Worm (Caenorhabditis elegans) whole organism, late embryonic: Measurements from ENCODE around the gene clec-139.

Experiments used
- C38D4.7 ChIP-seq: fragments of 200-800 bp; sonication (Bioruptor generic); optimal IDR thresholded peaks from 2 replicates; lab custom pipeline; 2018; ENCODE audit warnings: mild to moderate bottlenecking, missing genetic modification characterization, moderate library complexity, missing compliant biosample characterization
- F13H6.1 ChIP-seq: sonication (generic microtip); optimal IDR thresholded peaks from 2 replicates; lab custom pipeline; 2016; ENCODE audit warnings: missing genetic modification characterization, missing compliant biosample characterization
- T23F11.4 ChIP-seq: fragments of 200-800 bp; sonication (Bioruptor generic); optimal IDR thresholded peaks from 2 replicates; lab custom pipeline; 2018; ENCODE audit warnings: mild to moderate bottlenecking, missing genetic modification characterization, missing compliant biosample characterization
- Y22D7AL.16 ChIP-seq: sonication (generic microtip); optimal IDR thresholded peaks from 2 replicates; lab custom pipeline; 2016; ENCODE audit warnings: missing genetic modification characterization, missing compliant biosample characterization
- ceh-22 ChIP-seq: sonication (generic microtip); optimal IDR thresholded peaks from 2 replicates; lab custom pipeline; 2017; ENCODE audit warnings: missing biosample characterization, missing genetic modification characterization
- ceh-24 ChIP-seq: sonication (generic microtip); optimal IDR thresholded peaks from 2 replicates; lab custom pipeline; 2016; ENCODE audit warnings: mild to moderate bottlenecking, missing genetic modification characterization, missing compliant biosample characterization
- ceh-45 ChIP-seq: fragments of 200-800 bp; sonication (Bioruptor generic); IDR thresholded peaks from 2 replicates; pipeline ENCODE4 v1.3.6; 2022; ENCODE audit warnings: missing genetic modification reagents, missing genetic modification characterization, missing compliant biosample characterization
- ceh-48 ChIP-seq: sonication (generic microtip); optimal IDR thresholded peaks from 2 replicates; lab custom pipeline; 2016; ENCODE audit warnings: missing genetic modification characterization, inconsistent platforms, missing compliant biosample characterization
- dmd-4 ChIP-seq: sonication (generic microtip); optimal IDR thresholded peaks from 2 replicates; lab custom pipeline; 2016; ENCODE audit warnings: borderline replicate concordance, missing genetic modification characterization, missing compliant biosample characterization
- ets-4 ChIP-seq: sonication (generic microtip); optimal IDR thresholded peaks from 2 replicates; lab custom pipeline; 2016; ENCODE audit warnings: missing genetic modification characterization, missing compliant biosample characterization
- eyg-1 ChIP-seq: sonication (generic microtip); optimal IDR thresholded peaks from 2 replicates; lab custom pipeline; 2016; ENCODE audit warnings: missing genotype, missing genetic modification characterization, missing compliant biosample characterization
- fkh-6 ChIP-seq: sonication (generic microtip); optimal IDR thresholded peaks from 2 replicates; lab custom pipeline; 2016; ENCODE audit warnings: missing genetic modification characterization, missing compliant biosample characterization
- hlh-13 ChIP-seq: fragments of 200-800 bp; sonication (Bioruptor generic); optimal IDR thresholded peaks from 2 replicates; lab custom pipeline; 2018; ENCODE audit warnings: mild to moderate bottlenecking, missing genetic modification characterization, missing compliant biosample characterization
- hlh-6 ChIP-seq: sonication (generic microtip); optimal IDR thresholded peaks from 2 replicates; lab custom pipeline; 2016; ENCODE audit warnings: missing genotype, missing genetic modification characterization, missing compliant biosample characterization
- hlh-8 ChIP-seq: sonication (generic microtip); optimal IDR thresholded peaks from 2 replicates; lab custom pipeline; 2016; ENCODE audit warnings: missing genotype, missing genetic modification characterization, missing compliant biosample characterization
- lim-6 ChIP-seq: sonication (generic microtip); optimal IDR thresholded peaks from 2 replicates; lab custom pipeline; 2016; ENCODE audit warnings: missing genetic modification characterization, missing compliant biosample characterization
- lin-11 ChIP-seq: fragments of 200-800 bp; sonication (Bioruptor generic); optimal IDR thresholded peaks from 2 replicates; lab custom pipeline; 2018; ENCODE audit warnings: mild to moderate bottlenecking, missing genetic modification characterization, missing compliant biosample characterization
- madf-2 ChIP-seq: sonication (generic microtip); optimal IDR thresholded peaks from 2 replicates; lab custom pipeline; 2017; ENCODE audit warnings: missing genetic modification characterization, missing compliant biosample characterization
- nfya-1 ChIP-seq: sonication (generic microtip); optimal IDR thresholded peaks from 2 replicates; lab custom pipeline; 2017; ENCODE audit warnings: missing genetic modification characterization, mild to moderate bottlenecking, missing compliant biosample characterization, antibody characterized with exemption, moderate library complexity
- nhr-232 ChIP-seq: sonication (generic microtip); optimal IDR thresholded peaks from 2 replicates; lab custom pipeline; 2016; ENCODE audit warnings: missing genetic modification characterization, missing compliant biosample characterization
- pax-1 ChIP-seq: fragments of 150-350 bp; optimal IDR thresholded peaks from 2 replicates; lab custom pipeline; 2014; ENCODE audit warnings: missing biosample characterization, missing genetic modification characterization
- pha-4 ChIP-seq: fragments of 150-350 bp; optimal IDR thresholded peaks from 2 replicates; lab custom pipeline; 2018; ENCODE audit warnings: missing biosample characterization, missing genetic modification reagents, missing genetic modification characterization
- pqm-1 ChIP-seq: sonication (generic microtip); optimal IDR thresholded peaks from 2 replicates; lab custom pipeline; 2016; ENCODE audit warnings: missing genetic modification characterization, missing compliant biosample characterization
- rnt-1 ChIP-seq: sonication (generic microtip); optimal IDR thresholded peaks from 2 replicates; lab custom pipeline; 2016; ENCODE audit warnings: missing genetic modification characterization, missing compliant biosample characterization
- sox-2 ChIP-seq: fragments of 200-800 bp; sonication (Bioruptor generic); IDR thresholded peaks from 2 replicates; pipeline ENCODE4 v1.3.6; 2022; ENCODE audit warnings: missing genetic modification reagents, missing genetic modification characterization, missing compliant biosample characterization
- sox-4 ChIP-seq: sonication (generic microtip); optimal IDR thresholded peaks from 2 replicates; lab custom pipeline; 2017; ENCODE audit warnings: mild to moderate bottlenecking, missing genetic modification characterization, inconsistent platforms, missing compliant biosample characterization
- syd-9 ChIP-seq: sonication (generic microtip); optimal IDR thresholded peaks from 2 replicates; lab custom pipeline; 2016; ENCODE audit warnings: mild to moderate bottlenecking, missing genetic modification characterization, moderate library complexity, missing compliant biosample characterization
- tbx-2 ChIP-seq: sonication (generic microtip); optimal IDR thresholded peaks from 2 replicates; lab custom pipeline; 2016; ENCODE audit warnings: missing genetic modification characterization, missing compliant biosample characterization
- tbx-7 ChIP-seq: sonication (generic microtip); optimal IDR thresholded peaks from 2 replicates; lab custom pipeline; 2016; ENCODE audit warnings: missing genotype, missing genetic modification characterization, missing compliant biosample characterization
- ttx-3 ChIP-seq: sonication (generic microtip); optimal IDR thresholded peaks from 2 replicates; lab custom pipeline; 2016; ENCODE audit warnings: missing genetic modification reagents, missing genetic modification characterization, missing compliant biosample characterization
- unc-3 ChIP-seq, 2 experiments: fragments of 200-800 bp in 1 of 2; sonication (Bioruptor generic) in 1 of 2; sonication (generic microtip) in 1 of 2; conservative IDR thresholded peaks in 1 of 2; optimal IDR thresholded peaks in 1 of 2; 2 replicates each; pipeline versions ENCODE4 v1.3.6 to Lab custom; 2016 to 2022; ENCODE audit warnings: missing compliant biosample characterization in 2 of 2, missing genetic modification characterization in 2 of 2, missing genetic modification reagents in 1 of 2
- unc-42 ChIP-seq: sonication (generic microtip); optimal IDR thresholded peaks from 2 replicates; lab custom pipeline; 2016; ENCODE audit warnings: missing genotype, missing genetic modification characterization, missing compliant biosample characterization
- unc-55 ChIP-seq: sonication (generic microtip); optimal IDR thresholded peaks from 2 replicates; lab custom pipeline; 2017; ENCODE audit warnings: missing biosample characterization, missing genetic modification reagents, missing genetic modification characterization
- unc-86 ChIP-seq: sonication (generic microtip); optimal IDR thresholded peaks from 2 replicates; lab custom pipeline; 2016; ENCODE audit warnings: missing genetic modification characterization, missing compliant biosample characterization
- zip-5 ChIP-seq: sonication (generic microtip); optimal IDR thresholded peaks from 2 replicates; lab custom pipeline; 2016; ENCODE audit warnings: missing genetic modification characterization, missing compliant biosample characterization

Gene clec-139

ce11 chrII:4579920-4580474, 41.6 kb downstream of the clec-139 start:
- TF ChIP-seq zip-5 (tag; lab: Kevin White, UChicago): no peak
- TF ChIP-seq fkh-6 (tag; lab: Kevin White, UChicago): no peak
- TF ChIP-seq unc-55 (GFP tag; lab: Kevin White, UChicago): no peak
- no peak for TF ChIP-seq nhr-232
- no peak for TF ChIP-seq eyg-1
- TF ChIP-seq pax-1: no peak
- peak; percentile 4 for TF ChIP-seq nfya-1 (tag; lab: Kevin White, UChicago)
- no peak for TF ChIP-seq sox-4 (tag; lab: Kevin White, UChicago)
- no peak for TF ChIP-seq hlh-6 (tag; lab: Kevin White, UChicago)
- no peak for TF ChIP-seq F13H6.1 (tag; lab: Kevin White, UChicago)
- TF ChIP-seq unc-3 (GFP tag; conservative IDR thresholded peaks at IDR 0.05; lab: Robert Waterston, UW): no peak
- TF ChIP-seq unc-3 (tag; optimal IDR thresholded peaks at IDR 0.05; lab: Kevin White, UChicago): no peak
- TF ChIP-seq Y22D7AL.16: no peak
- TF ChIP-seq hlh-13: no peak
- TF ChIP-seq C38D4.7: no peak
- peak; percentile 42 for TF ChIP-seq ceh-22 (tag; lab: Kevin White, UChicago)
- TF ChIP-seq tbx-2 (tag; lab: Kevin White, UChicago): peak; percentile 32
- no peak for TF ChIP-seq lim-6 (tag; lab: Kevin White, UChicago)
- TF ChIP-seq ceh-24: no peak
- TF ChIP-seq T23F11.4 (GFP tag; lab: Kevin White, UChicago): no peak
- TF ChIP-seq ceh-45 (GFP tag; lab: Robert Waterston, UW): no peak
- TF ChIP-seq, all 69 proteins: peak for 3

ce11 chrII:4579375-4579774, 42.2 kb downstream of the clec-139 start:
- no peak for TF ChIP-seq unc-86 (tag; lab: Kevin White, UChicago)
- TF ChIP-seq hlh-8 (tag; lab: Kevin White, UChicago): no peak
- TF ChIP-seq syd-9 (tag; lab: Kevin White, UChicago): no peak
- TF ChIP-seq F13H6.1 (tag; lab: Kevin White, UChicago): no peak
- TF ChIP-seq pha-4 (tag; lab: Kevin White, UChicago): no peak
- no peak for TF ChIP-seq sox-4 (tag; lab: Kevin White, UChicago)
- no peak for TF ChIP-seq fkh-6 (tag; lab: Kevin White, UChicago)
- TF ChIP-seq pqm-1 (tag; lab: Kevin White, UChicago): no peak
- no peak for TF ChIP-seq ets-4
- peak; percentile 62 for TF ChIP-seq unc-42 (tag; lab: Kevin White, UChicago)
- no peak for TF ChIP-seq dmd-4
- TF ChIP-seq nfya-1 (tag; lab: Kevin White, UChicago): no peak
- no peak for TF ChIP-seq sox-2 (GFP tag; lab: Robert Waterston, UW)
- TF ChIP-seq madf-2 (tag; lab: Kevin White, UChicago): no peak
- peak; percentile 63 for TF ChIP-seq unc-3 (GFP tag; conservative IDR thresholded peaks at IDR 0.05; lab: Robert Waterston, UW)
- TF ChIP-seq unc-3 (tag; optimal IDR thresholded peaks at IDR 0.05; lab: Kevin White, UChicago): no peak
- no peak for TF ChIP-seq C38D4.7
- no peak for TF ChIP-seq lin-11 (tag; lab: Kevin White, UChicago)
- peak; percentile 37 for TF ChIP-seq unc-55 (GFP tag; lab: Kevin White, UChicago)

- no peak for TF ChIP-seq rnt-1 (tag; lab: Kevin White, UChicago)
- TF ChIP-seq tbx-2 (tag; lab: Kevin White, UChicago): peak; percentile 30
Measured at ce11 chrII:4577391-4577790, 44.2 kb downstream of the clec-139 start.

ce11 chrII:4575579-4575978, 46.0 kb downstream of the clec-139 start:
- no peak for TF ChIP-seq eyg-1
- TF ChIP-seq tbx-7 (tag; lab: Kevin White, UChicago): no peak
- TF ChIP-seq ttx-3 (tag; lab: Kevin White, UChicago): no peak
- peak; percentile 76 for TF ChIP-seq unc-55 (GFP tag; lab: Kevin White, UChicago)
- no peak for TF ChIP-seq ceh-48
- TF ChIP-seq, all 69 proteins: peak for 1
